Worm (Caenorhabditis elegans) whole organism, L4 larva: ENCODE data around the gene sulp-5.

ENCODE experiments used
- F10B5.3 ChIP-seq: sonication (generic microtip); optimal IDR thresholded peaks from 2 replicates; lab custom pipeline; 2016; ENCODE audit warnings: mild to moderate bottlenecking, missing genetic modification characterization, missing compliant biosample characterization
- F44E2.7 ChIP-seq: fragments of 200-800 bp; sonication (Bioruptor generic); IDR thresholded peaks from 2 replicates; pipeline ENCODE4 v2.1.2; 2022; ENCODE audit warnings: missing genetic modification characterization, missing compliant biosample characterization
- T20F7.1 ChIP-seq: fragments of 200-800 bp; sonication (Bioruptor generic); optimal IDR thresholded peaks from 2 replicates; lab custom pipeline; 2018; ENCODE audit warnings: mild to moderate bottlenecking, missing genetic modification characterization, missing compliant biosample characterization
- T26A8.4 ChIP-seq: fragments of 200-800 bp; sonication (Bioruptor generic); IDR thresholded peaks from 2 replicates; pipeline ENCODE4 v1.3.6; 2022; ENCODE audit warnings: missing genetic modification characterization, missing compliant biosample characterization
- aha-1 ChIP-seq: fragments of 150-350 bp; peaks from one replicate; lab custom pipeline; 2014; ENCODE audit warnings: missing biosample characterization, missing genetic modification characterization
- ama-1 ChIP-seq: fragments of 150-350 bp; optimal IDR thresholded peaks from 2 replicates; lab custom pipeline; 2014; ENCODE audit warnings: inconsistent platforms, mixed read lengths
- attf-4 ChIP-seq: sonication (generic microtip); optimal IDR thresholded peaks from 3 replicates; lab custom pipeline; 2017; ENCODE audit warnings: missing biosample characterization, missing genetic modification characterization
- ceh-28 ChIP-seq: fragments of 150-350 bp; optimal IDR thresholded peaks from 2 replicates; lab custom pipeline; 2014; ENCODE audit warnings: missing biosample characterization, missing genetic modification reagents, missing genetic modification characterization
- ceh-32 ChIP-seq: sonication (generic microtip); optimal IDR thresholded peaks from 2 replicates; lab custom pipeline; 2016; ENCODE audit warnings: mild to moderate bottlenecking, missing genetic modification characterization, missing compliant biosample characterization; ENCODE audit not compliant: poor library complexity
- ceh-62 ChIP-seq: sonication (generic microtip); optimal IDR thresholded peaks from 2 replicates; lab custom pipeline; 2017; ENCODE audit warnings: missing biosample characterization, missing genetic modification characterization
- cey-2 ChIP-seq: sonication (generic microtip); optimal IDR thresholded peaks from 3 replicates; lab custom pipeline; 2017; ENCODE audit warnings: missing genetic modification characterization, mild to moderate bottlenecking, missing compliant biosample characterization, antibody characterized with exemption, borderline replicate concordance; ENCODE audit not compliant: insufficient read depth
- daf-16 ChIP-seq, 3 experiments: sonication (generic microtip); optimal IDR thresholded peaks; 2 replicates each; lab custom pipeline; 2016 to 2017; ENCODE audit warnings: missing genetic modification characterization in 3 of 3, missing genetic modification reagents in 3 of 3, mild to moderate bottlenecking in 2 of 3, missing compliant biosample characterization in 2 of 3, missing biosample characterization in 1 of 3, moderate library complexity in 1 of 3
- daf-19 ChIP-seq: fragments of 200-800 bp; sonication (Bioruptor generic); conservative IDR thresholded peaks from 2 replicates; pipeline ENCODE4 v1.3.6; 2022; ENCODE audit warnings: missing genetic modification characterization, missing compliant biosample characterization
- daf-8 ChIP-seq: fragments of 200-800 bp; sonication (Bioruptor generic); IDR thresholded peaks from 2 replicates; pipeline ENCODE4 v1.3.6; 2022; ENCODE audit warnings: missing genetic modification characterization, missing compliant biosample characterization
- fkh-10 ChIP-seq: fragments of 150-350 bp; optimal IDR thresholded peaks from 2 replicates; lab custom pipeline; 2014; ENCODE audit warnings: missing biosample characterization, missing genetic modification reagents, missing genetic modification characterization
- fos-1 ChIP-seq: fragments of 150-350 bp; optimal IDR thresholded peaks from 2 replicates; lab custom pipeline; 2014; ENCODE audit warnings: missing biosample characterization, missing genetic modification characterization
- hif-1 ChIP-seq, 2 experiments: sonication (generic microtip); optimal IDR thresholded peaks; 2 replicates each; lab custom pipeline; 2016 to 2017; ENCODE audit warnings: missing compliant biosample characterization in 2 of 2, missing genetic modification characterization in 2 of 2, missing genetic modification reagents in 2 of 2, missing genotype in 2 of 2, mild to moderate bottlenecking in 1 of 2
- hlh-30 ChIP-seq: sonication (generic microtip); optimal IDR thresholded peaks from 2 replicates; lab custom pipeline; 2017; ENCODE audit warnings: antibody characterized with exemption, mild to moderate bottlenecking, missing genetic modification characterization, missing compliant biosample characterization; ENCODE audit not compliant: insufficient read depth
- lsy-2 ChIP-seq, 2 experiments: fragments of 150-350 bp in 1 of 2; sonication (generic microtip) in 1 of 2; optimal IDR thresholded peaks; 2 replicates each; lab custom pipeline; 2014 to 2017; ENCODE audit warnings: missing biosample characterization in 2 of 2, missing genetic modification characterization in 2 of 2
- madf-5 ChIP-seq, 2 experiments: fragments of 200-800 bp; sonication (Bioruptor generic); IDR thresholded peaks; 2 replicates each; pipeline ENCODE4 v1.3.6; 2022; ENCODE audit warnings: missing compliant biosample characterization in 2 of 2, missing genetic modification characterization in 2 of 2
- mdl-1 ChIP-seq, 2 experiments: fragments of 150-350 bp in 1 of 2; sonication (generic microtip) in 1 of 2; optimal IDR thresholded peaks; 2 replicates each; lab custom pipeline; 2014 to 2017; ENCODE audit warnings: missing biosample characterization in 2 of 2, missing genetic modification characterization in 2 of 2
- mep-1 ChIP-seq: fragments of 150-350 bp; sonication (generic microtip); optimal IDR thresholded peaks from 3 replicates; lab custom pipeline; 2014; ENCODE audit warnings: missing biosample characterization, missing genetic modification characterization
- mes-2 ChIP-seq: sonication (generic microtip); optimal IDR thresholded peaks from 2 replicates; lab custom pipeline; 2016; ENCODE audit warnings: missing genotype, mild to moderate bottlenecking, missing genetic modification characterization, missing compliant biosample characterization; ENCODE audit not compliant: poor library complexity, severe bottlenecking
- mxl-3 ChIP-seq: fragments of 200-800 bp; sonication (Bioruptor generic); optimal IDR thresholded peaks from 2 replicates; lab custom pipeline; 2018; ENCODE audit warnings: mild to moderate bottlenecking, missing genetic modification characterization, missing compliant biosample characterization
- nhr-28 ChIP-seq: fragments of 150-350 bp; optimal IDR thresholded peaks from 2 replicates; lab custom pipeline; 2014; ENCODE audit warnings: missing biosample characterization, missing genetic modification characterization
- nhr-6 ChIP-seq: fragments of 150-350 bp; optimal IDR thresholded peaks from 2 replicates; lab custom pipeline; 2014; ENCODE audit warnings: missing biosample characterization, missing genetic modification characterization
- nhr-77 ChIP-seq: fragments of 150-350 bp; optimal IDR thresholded peaks from 2 replicates; lab custom pipeline; 2014; ENCODE audit warnings: missing biosample characterization, missing genetic modification characterization
- rbr-2 ChIP-seq: sonication (generic microtip); optimal IDR thresholded peaks from 2 replicates; lab custom pipeline; 2016; ENCODE audit warnings: missing genotype, missing genetic modification characterization, missing compliant biosample characterization
- snpc-4 ChIP-seq: fragments of 150-350 bp; optimal IDR thresholded peaks from 2 replicates; lab custom pipeline; 2014; ENCODE audit warnings: missing biosample characterization, missing genetic modification characterization
- unc-39 ChIP-seq: sonication (generic microtip); optimal IDR thresholded peaks from 2 replicates; lab custom pipeline; 2017; ENCODE audit warnings: missing biosample characterization, missing genetic modification characterization
- unc-62 ChIP-seq, 3 experiments: fragments of 150-350 bp in 1 of 3; sonication (generic microtip); optimal IDR thresholded peaks in 2 of 3; peaks in 1 of 3; 1 replicate in 1 of 3; 2 replicates in 2 of 3; lab custom pipeline; 2014 to 2017; ENCODE audit warnings: missing biosample characterization in 3 of 3, missing genetic modification characterization in 3 of 3, missing genetic modification reagents in 3 of 3, missing genotype in 1 of 3
- zfp-2 ChIP-seq: sonication (generic microtip); optimal IDR thresholded peaks from 2 replicates; lab custom pipeline; 2016; ENCODE audit warnings: mild to moderate bottlenecking, missing genetic modification characterization, missing compliant biosample characterization
- zfp-3 ChIP-seq: fragments of 200-800 bp; sonication (Bioruptor generic); conservative IDR thresholded peaks from 2 replicates; pipeline ENCODE4 v1.3.6; 2022; ENCODE audit warnings: missing genetic modification reagents, missing genetic modification characterization, missing compliant biosample characterization
- zip-2 ChIP-seq: fragments of 150-350 bp; optimal IDR thresholded peaks from 2 replicates; lab custom pipeline; 2014; ENCODE audit warnings: missing biosample characterization, missing genetic modification characterization

Gene sulp-5

ce11 chrV:11887988-11888499, 8.2 kb downstream of the sulp-5 start, which contains the start of gene adh-1 (continued):
- TF ChIP-seq zip-2 (no peak), daf-16 (GFP tag; optimal IDR thresholded peaks at IDR 0.05; lab: Kevin White, UChicago) (peak in 1 of 2 experiments; percentile 50), daf-16 (tag; optimal IDR thresholded peaks at IDR 0.05; lab: Kevin White, UChicago) (peak; percentile 72), fkh-10 (GFP tag; lab: Kevin White, UChicago) (no peak), nhr-77 (peak; percentile 83), daf-8 (GFP tag; lab: Robert Waterston, UW) (no peak), hlh-30 (tag; lab: Kevin White, UChicago) (peak; percentile 89), attf-4 (tag; lab: Kevin White, UChicago) (no peak), unc-62 (GFP tag; optimal IDR thresholded peaks at IDR 0.05 in 1 of 2; lab: Kevin White, UChicago) (peak in 1 of 2 experiments; percentile 99), unc-62 (tag; optimal IDR thresholded peaks at IDR 0.05; lab: Kevin White, UChicago) (no peak), hif-1 (tag; optimal IDR thresholded peaks at IDR 0.05; lab: Kevin White, UChicago) (peak; percentile 49 to 78), daf-19 (GFP tag; lab: Robert Waterston, UW) (no peak), cey-2 (peak; percentile 74), ama-1 (lab: Kevin White, UChicago) (peak; percentile 93), rbr-2 (tag; lab: Kevin White, UChicago) (no peak), nhr-6 (tag; lab: Kevin White, UChicago) (no peak)

DNA sequence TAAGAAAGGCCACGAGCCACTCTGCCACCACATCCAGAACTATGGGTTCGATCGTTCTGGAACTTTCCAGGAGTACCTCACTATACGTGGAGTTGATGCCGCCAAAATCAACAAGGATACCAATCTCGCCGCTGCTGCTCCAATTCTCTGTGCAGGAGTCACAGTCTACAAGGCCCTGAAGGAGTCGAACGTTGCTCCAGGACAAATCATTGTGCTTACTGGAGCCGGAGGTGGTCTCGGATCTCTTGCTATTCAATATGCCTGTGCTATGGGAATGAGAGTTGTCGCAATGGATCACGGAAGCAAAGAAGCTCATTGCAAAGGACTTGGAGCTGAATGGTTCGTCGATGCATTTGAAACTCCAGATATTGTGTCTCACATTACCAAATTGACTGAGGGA, 8.8 kb downstream of the sulp-5 start:
- TF ChIP-seq mes-2 (tag; lab: Kevin White, UChicago) (peak; percentile 36), unc-62 (GFP tag; optimal IDR thresholded peaks at IDR 0.05 in 1 of 2; lab: Kevin White, UChicago) (peak in 1 of 2 experiments; percentile 60), unc-62 (tag; optimal IDR thresholded peaks at IDR 0.05; lab: Kevin White, UChicago) (no peak), nhr-77 (no peak)

ce11 chrV:11889115-11889935, 9.5 kb downstream of the sulp-5 start:
- TF ChIP-seq T20F7.1 (GFP tag; lab: Kevin White, UChicago) = no peak
- TF ChIP-seq mxl-3 (GFP tag; lab: Kevin White, UChicago) = no peak
- TF ChIP-seq lsy-2 (tag; optimal IDR thresholded peaks at IDR 0.05; lab: Kevin White, UChicago) = peak; percentile 10 to 33
- no peak for TF ChIP-seq ceh-32 (tag; lab: Kevin White, UChicago)
- TF ChIP-seq fos-1 (tag; lab: Kevin White, UChicago) = peak; percentile 10
- no peak for TF ChIP-seq ceh-28 (tag; lab: Kevin White, UChicago)
- TF ChIP-seq madf-5 (GFP tag; IDR thresholded peaks at IDR 0.05; lab: Robert Waterston, UW) = no peak
- TF ChIP-seq unc-39 (tag; lab: Kevin White, UChicago) = no peak
- TF ChIP-seq snpc-4 = no peak
- TF ChIP-seq F10B5.3 (tag; lab: Kevin White, UChicago) = no peak
- peak; percentile 46 for TF ChIP-seq aha-1
- peak; percentile 72 for TF ChIP-seq ama-1 (lab: Kevin White, UChicago)
- peak; percentile 89; the same call in 1 of the 2 replicates for TF ChIP-seq zfp-3 (GFP tag; lab: Robert Waterston, UW)
- TF ChIP-seq ceh-62 = no peak
- TF ChIP-seq nhr-77 = peak; percentile 64
- TF ChIP-seq zfp-2 (tag; lab: Kevin White, UChicago) = no peak
- TF ChIP-seq mep-1 = peak; percentile 75
- TF ChIP-seq nhr-28 (tag; lab: Kevin White, UChicago) = peak; percentile 38
- TF ChIP-seq F44E2.7 = no peak
- peak in 1 of 2 experiments; percentile 65 for TF ChIP-seq daf-16 (GFP tag; optimal IDR thresholded peaks at IDR 0.05; lab: Kevin White, UChicago)
- peak; percentile 54 for TF ChIP-seq daf-16 (tag; optimal IDR thresholded peaks at IDR 0.05; lab: Kevin White, UChicago)
- 0 out of 2 replicates have a peak, but pooled peaks have one; percentile 16 for TF ChIP-seq T26A8.4 (GFP tag; lab: Robert Waterston, UW)
- TF ChIP-seq mes-2 (tag; lab: Kevin White, UChicago) = peak; percentile 46
- TF ChIP-seq mdl-1 (tag; optimal IDR thresholded peaks at IDR 0.05; lab: Kevin White, UChicago) = peak in 1 of 2 experiments; percentile 8
